Worm (Caenorhabditis elegans) whole organism, young adult: ENCODE results near the gene spp-14.
A peak's percentile ranks its signal among the peaks of the same experiment; 100 is the strongest.

Experiments used
- B0019.2 ChIP-seq: fragments of 200-800 bp; sonication (Bioruptor generic); conservative IDR thresholded peaks from 2 replicates; pipeline ENCODE4 v1.3.6; 2022; ENCODE audit warnings: missing genetic modification reagents, missing genetic modification characterization, missing compliant biosample characterization
- B0261.1 ChIP-seq: sonication (generic microtip); optimal IDR thresholded peaks from 2 replicates; lab custom pipeline; 2016; ENCODE audit warnings: mild to moderate bottlenecking, missing genetic modification characterization, moderate library complexity, missing compliant biosample characterization
- C06A6.2 ChIP-seq: fragments of 200-800 bp; sonication (Bioruptor generic); conservative IDR thresholded peaks from 2 replicates; pipeline ENCODE4 v1.3.6; 2022; ENCODE audit warnings: missing genetic modification characterization, missing compliant biosample characterization
- F22D6.2 ChIP-seq: sonication (generic microtip); optimal IDR thresholded peaks from 2 replicates; lab custom pipeline; 2016; ENCODE audit warnings: mild to moderate bottlenecking, missing genetic modification characterization, missing compliant biosample characterization
- F37B4.10 ChIP-seq: fragments of 200-800 bp; sonication (Bioruptor generic); IDR thresholded peaks from 2 replicates; pipeline ENCODE4 v1.3.6; 2022; ENCODE audit warnings: missing genetic modification characterization, missing compliant biosample characterization
- F52B5.7 ChIP-seq: sonication (generic microtip); optimal IDR thresholded peaks from 2 replicates; lab custom pipeline; 2016; ENCODE audit warnings: mild to moderate bottlenecking, missing genetic modification characterization, missing compliant biosample characterization
- K11D2.4 ChIP-seq: fragments of 200-800 bp; sonication (Bioruptor generic); IDR thresholded peaks from 2 replicates; pipeline ENCODE4 v1.3.6; 2022; ENCODE audit warnings: missing genetic modification reagents, missing genetic modification characterization, missing compliant biosample characterization
- T26A5.8 ChIP-seq: sonication (generic microtip); optimal IDR thresholded peaks from 2 replicates; lab custom pipeline; 2016; ENCODE audit warnings: missing genetic modification characterization, missing compliant biosample characterization
- Y53F4B.3 ChIP-seq: fragments of 200-800 bp; sonication (Bioruptor generic); IDR thresholded peaks from 2 replicates; pipeline ENCODE4 v1.3.6; 2022; ENCODE audit warnings: missing genetic modification reagents, missing genetic modification characterization, missing compliant biosample characterization
- Y53G8AR.9 ChIP-seq: fragments of 200-800 bp; sonication (Bioruptor generic); conservative IDR thresholded peaks from 2 replicates; pipeline ENCODE4 v1.3.6; 2022; ENCODE audit warnings: missing genetic modification reagents, missing genetic modification characterization, missing compliant biosample characterization
- akir-1 ChIP-seq: fragments of 200-800 bp; sonication (Bioruptor generic); optimal IDR thresholded peaks from 2 replicates; lab custom pipeline; 2018; ENCODE audit warnings: mild to moderate bottlenecking, missing genetic modification characterization, moderate library complexity, missing compliant biosample characterization
- ama-1 ChIP-seq, 3 experiments: fragments of 150-350 bp in 1 of 3; sonication (generic microtip) in 2 of 3; optimal IDR thresholded peaks; 2 replicates each; lab custom pipeline; 2014 to 2018; ENCODE audit warnings: missing biosample characterization in 2 of 3, missing genetic modification characterization in 2 of 3, missing genetic modification reagents in 2 of 3
- cebp-1 ChIP-seq, 2 experiments: fragments of 200-800 bp in 1 of 2; sonication (Bioruptor generic) in 1 of 2; sonication (generic microtip) in 1 of 2; IDR thresholded peaks in 1 of 2; optimal IDR thresholded peaks in 1 of 2; 2 replicates each; pipeline versions ENCODE4 v1.3.6 to Lab custom; 2017 to 2022; ENCODE audit warnings: missing compliant biosample characterization in 2 of 2, missing genetic modification characterization in 2 of 2, mild to moderate bottlenecking in 1 of 2, missing genetic modification reagents in 1 of 2, moderate library complexity in 1 of 2
- ceh-27 ChIP-seq: fragments of 200-800 bp; sonication (Bioruptor generic); optimal IDR thresholded peaks from 2 replicates; lab custom pipeline; 2018; ENCODE audit warnings: mild to moderate bottlenecking, missing genetic modification characterization, moderate library complexity, missing compliant biosample characterization
- dpff-1 ChIP-seq: sonication (generic microtip); optimal IDR thresholded peaks from 2 replicates; lab custom pipeline; 2017; ENCODE audit warnings: mild to moderate bottlenecking, missing genetic modification characterization, missing compliant biosample characterization
- dpl-1 ChIP-seq: fragments of 150-350 bp; optimal IDR thresholded peaks from 2 replicates; lab custom pipeline; 2014; ENCODE audit warnings: missing biosample characterization, missing genetic modification reagents, missing genetic modification characterization
- efl-1 ChIP-seq: fragments of 150-350 bp; optimal IDR thresholded peaks from 2 replicates; lab custom pipeline; 2014; ENCODE audit warnings: missing biosample characterization, missing genetic modification reagents, missing genetic modification characterization
- egrh-3 ChIP-seq: fragments of 200-800 bp; sonication (Bioruptor generic); IDR thresholded peaks from 2 replicates; pipeline ENCODE4 v1.3.6; 2022; ENCODE audit warnings: missing genetic modification reagents, missing genetic modification characterization, missing compliant biosample characterization
- ekl-4 ChIP-seq: fragments of 200-800 bp; sonication (Bioruptor generic); IDR thresholded peaks from 2 replicates; pipeline ENCODE4 v1.3.6; 2022; ENCODE audit warnings: missing genetic modification reagents, missing genetic modification characterization, missing compliant biosample characterization
- hlh-12 ChIP-seq: sonication (generic microtip); optimal IDR thresholded peaks from 2 replicates; lab custom pipeline; 2016; ENCODE audit warnings: missing genetic modification characterization, missing compliant biosample characterization
- hlh-26 ChIP-seq: fragments of 200-800 bp; sonication (Bioruptor generic); conservative IDR thresholded peaks from 2 replicates; pipeline ENCODE4 v1.3.6; 2022; ENCODE audit warnings: missing genetic modification reagents, missing genetic modification characterization, missing compliant biosample characterization
- hmg-20 ChIP-seq: fragments of 200-800 bp; sonication (Bioruptor generic); IDR thresholded peaks from 2 replicates; pipeline ENCODE4 v1.3.6; 2022; ENCODE audit warnings: missing genetic modification reagents, missing genetic modification characterization, missing compliant biosample characterization
- lag-1 ChIP-seq: fragments of 200-800 bp; sonication (Bioruptor generic); IDR thresholded peaks from 2 replicates; pipeline ENCODE4 v1.3.6; 2022; ENCODE audit warnings: missing genetic modification reagents, missing genetic modification characterization, missing compliant biosample characterization
- lin-35 ChIP-seq, 3 experiments: fragments of 150-350 bp in 2 of 3; sonication (generic microtip) in 1 of 3; optimal IDR thresholded peaks; 2 replicates each; lab custom pipeline; 2014 to 2018; ENCODE audit warnings: missing biosample characterization in 3 of 3, missing genetic modification characterization in 3 of 3, missing genetic modification reagents in 3 of 3
- mel-28 ChIP-seq: sonication (generic microtip); optimal IDR thresholded peaks from 2 replicates; lab custom pipeline; 2016; ENCODE audit warnings: borderline replicate concordance, mild to moderate bottlenecking, missing genetic modification characterization, missing compliant biosample characterization
- mes-4 ChIP-seq: sonication (generic microtip); optimal IDR thresholded peaks from 2 replicates; lab custom pipeline; 2016; ENCODE audit warnings: missing genotype, missing genetic modification characterization, missing compliant biosample characterization
- mxl-1 ChIP-seq: sonication (generic microtip); optimal IDR thresholded peaks from 2 replicates; lab custom pipeline; 2016; ENCODE audit warnings: missing genetic modification characterization, missing compliant biosample characterization
- nfya-1 ChIP-seq: sonication (generic microtip); optimal IDR thresholded peaks from 2 replicates; lab custom pipeline; 2017; ENCODE audit warnings: antibody characterized with exemption, missing compliant biosample characterization, missing genetic modification characterization, borderline replicate concordance; ENCODE audit not compliant: insufficient read depth
- nhr-120 ChIP-seq: fragments of 200-800 bp; sonication (Bioruptor generic); IDR thresholded peaks from 2 replicates; pipeline ENCODE4 v1.3.6; 2022; ENCODE audit warnings: missing genetic modification characterization, missing compliant biosample characterization
- rec-8 ChIP-seq, 2 experiments: sonication (generic microtip); optimal IDR thresholded peaks; 2 replicates each; lab custom pipeline; 2016; ENCODE audit warnings: mild to moderate bottlenecking in 2 of 2, missing genetic modification characterization in 2 of 2, missing genetic modification reagents in 2 of 2, missing genotype in 2 of 2, missing biosample characterization in 1 of 2, missing compliant biosample characterization in 1 of 2, moderate library complexity in 1 of 2
- sdz-38 ChIP-seq: sonication (generic microtip); optimal IDR thresholded peaks from 2 replicates; lab custom pipeline; 2016; ENCODE audit warnings: missing genotype, missing genetic modification characterization, missing compliant biosample characterization
- unc-62 ChIP-seq: fragments of 150-350 bp; optimal IDR thresholded peaks from 2 replicates; lab custom pipeline; 2014; ENCODE audit warnings: missing biosample characterization, missing genetic modification reagents, missing genetic modification characterization
- xnd-1 ChIP-seq: sonication (generic microtip); optimal IDR thresholded peaks from 2 replicates; lab custom pipeline; 2016; ENCODE audit warnings: missing genotype, missing genetic modification reagents, missing genetic modification characterization, missing compliant biosample characterization
- ztf-18 ChIP-seq: sonication (generic microtip); optimal IDR thresholded peaks from 2 replicates; lab custom pipeline; 2016; ENCODE audit warnings: missing genotype, mild to moderate bottlenecking, missing genetic modification characterization, missing compliant biosample characterization
- ztf-22 ChIP-seq: fragments of 200-800 bp; sonication (Bioruptor generic); optimal IDR thresholded peaks from 2 replicates; lab custom pipeline; 2018; ENCODE audit warnings: mild to moderate bottlenecking, missing genetic modification characterization, moderate library complexity, missing compliant biosample characterization
- ztf-28 ChIP-seq: fragments of 200-800 bp; sonication (Bioruptor generic); IDR thresholded peaks from 2 replicates; pipeline ENCODE4 v1.3.6; 2022; ENCODE audit warnings: missing genetic modification reagents, missing genetic modification characterization, missing compliant biosample characterization
- ztf-3 ChIP-seq: fragments of 200-800 bp; sonication (Bioruptor generic); optimal IDR thresholded peaks from 2 replicates; lab custom pipeline; 2018; ENCODE audit warnings: mild to moderate bottlenecking, missing genetic modification characterization, missing compliant biosample characterization

The spp-14 gene

DNA sequence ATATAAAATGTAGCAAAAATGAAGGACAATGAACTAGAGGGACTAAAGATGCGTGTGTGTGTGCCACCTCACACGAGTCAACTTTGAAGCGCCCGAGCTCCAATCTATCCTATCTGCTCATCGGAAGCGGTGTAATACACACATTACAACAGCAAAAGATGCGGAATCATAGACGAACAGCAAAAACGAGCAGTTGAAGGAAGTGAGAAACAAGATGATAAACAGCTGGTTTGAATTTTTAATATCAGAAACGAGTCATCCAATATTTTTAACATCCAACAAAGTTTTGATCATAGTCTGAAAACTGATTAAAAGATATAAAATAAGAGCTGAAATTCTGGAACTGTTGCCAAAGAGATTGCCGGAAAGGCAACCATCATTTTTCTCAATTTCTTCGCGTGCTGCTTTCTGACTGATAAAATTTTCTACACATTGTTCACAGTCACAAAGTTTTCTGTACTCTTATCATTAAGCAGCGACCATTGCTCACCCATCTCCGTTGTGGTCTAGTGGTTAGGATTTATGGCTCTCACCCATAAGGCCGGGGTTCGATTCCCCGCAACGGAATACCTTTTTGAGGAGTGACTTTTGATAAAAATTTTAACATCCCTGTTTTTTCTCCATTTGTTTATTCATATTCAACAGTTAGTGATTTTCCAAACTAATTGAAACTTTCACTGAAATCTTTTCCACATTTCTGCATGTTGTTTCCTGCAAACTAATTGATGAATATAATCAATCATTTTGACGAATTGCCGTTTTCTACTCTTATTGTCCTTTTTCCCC lies 45.0 kb upstream of the spp-14 start, which contains the start of gene stn-2 (continued):
- TF ChIP-seq ama-1 (optimal IDR thresholded peaks at IDR 0.05; lab: Kevin White, UChicago): no peak
- no peak for TF ChIP-seq ama-1 (GFP tag; optimal IDR thresholded peaks at IDR 0.05; lab: Kevin White, UChicago)
- no peak for TF ChIP-seq C06A6.2
- TF ChIP-seq mes-4 (tag; lab: Kevin White, UChicago): peak; percentile 16

DNA sequence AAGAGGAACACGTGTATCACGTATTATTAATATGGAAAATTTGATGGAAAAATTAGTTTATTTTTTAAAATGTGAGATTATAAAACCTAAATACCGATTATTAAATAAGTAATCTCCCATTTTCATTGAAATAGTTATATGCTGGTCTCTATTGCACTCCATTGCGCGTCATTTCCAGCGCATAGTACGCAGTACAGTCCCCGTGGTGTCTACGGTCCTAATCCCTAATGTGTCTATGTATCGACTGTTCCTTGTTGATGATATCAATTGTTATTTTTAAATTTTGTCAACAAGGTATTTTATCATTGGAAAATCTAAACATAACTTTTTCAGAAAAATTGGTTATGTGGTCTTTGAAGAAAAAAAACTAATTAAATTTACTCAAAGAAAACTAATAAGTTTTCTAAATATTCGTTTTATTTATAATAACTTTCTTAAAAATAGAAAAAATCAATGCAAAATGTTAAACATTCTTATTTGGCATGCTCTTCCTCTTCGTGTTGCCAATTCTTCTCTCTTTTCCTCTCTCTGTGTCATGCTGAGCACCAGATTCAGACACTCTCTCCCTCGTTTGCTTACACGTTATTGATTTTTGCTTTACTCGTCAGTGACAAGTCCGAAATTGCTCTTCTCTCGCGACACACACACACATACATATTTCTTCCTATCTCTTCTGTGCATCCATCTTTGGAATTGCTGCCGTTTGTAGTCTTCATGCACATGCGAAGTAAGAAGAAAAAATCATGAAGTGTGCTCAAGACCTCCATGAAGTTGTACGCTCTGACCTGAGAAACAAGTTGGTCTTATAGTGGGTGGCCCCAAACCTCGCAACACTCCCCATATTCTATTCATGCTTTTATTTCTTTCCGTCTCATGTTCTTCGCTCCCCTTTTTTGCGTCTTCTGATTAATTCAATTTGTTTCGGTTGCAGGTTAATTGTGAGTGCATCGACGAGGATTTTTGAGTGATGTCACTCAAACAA lies 43.5 kb upstream of the spp-14 start, which contains the start of gene unc-18:
TSS of gene unc-18 (plus strand) at position 932 of the 982 bp plus-strand sequence.
- TF ChIP-seq ama-1 (optimal IDR thresholded peaks at IDR 0.05; lab: Kevin White, UChicago) (no peak), ama-1 (GFP tag; optimal IDR thresholded peaks at IDR 0.05; lab: Kevin White, UChicago) (no peak), lin-35 (GFP tag; optimal IDR thresholded peaks at IDR 0.05; lab: Kevin White, UChicago) (peak in 1 of 3 experiments; percentile 25)
- TF ChIP-seq, all 124 proteins: peak for 1

DNA sequence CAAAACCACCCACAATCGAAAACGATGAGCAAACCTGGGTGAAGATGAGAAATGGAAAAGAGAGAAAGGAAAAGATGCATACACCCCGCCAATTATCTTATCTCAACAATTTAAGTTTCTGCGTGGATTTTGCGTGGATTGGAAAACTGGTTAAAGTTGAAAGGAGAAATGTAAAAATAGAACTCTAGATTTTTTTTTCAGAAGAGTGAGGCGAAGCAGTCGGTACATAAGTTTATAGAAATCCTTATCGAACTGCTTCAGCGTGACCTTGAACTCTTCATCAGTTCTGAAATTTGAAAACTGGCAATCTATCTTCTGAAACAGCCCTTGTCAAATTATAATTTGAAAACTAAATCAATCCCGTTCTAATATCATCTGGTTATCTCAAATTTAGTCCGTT lies 36.7 kb upstream of the spp-14 start, which contains the start of gene clik-2:
TSS of gene clik-2 (minus strand) at position 101 of the 400 bp plus-strand sequence.
- TF ChIP-seq nhr-120 (GFP tag; lab: Robert Waterston, UW) (no peak), nfya-1 (tag; lab: Kevin White, UChicago) (no peak), F37B4.10 (no peak), unc-62 (GFP tag; lab: Kevin White, UChicago) (no peak), mel-28 (tag; lab: Kevin White, UChicago) (no peak), ztf-3 (GFP tag; lab: Kevin White, UChicago) (no peak), F22D6.2 (no peak), hmg-20 (GFP tag; lab: Robert Waterston, UW) (no peak), F52B5.7 (tag; lab: Kevin White, UChicago) (no peak), Y53F4B.3 (GFP tag; lab: Robert Waterston, UW) (no peak), K11D2.4 (GFP tag; lab: Robert Waterston, UW) (no peak), mxl-1 (tag; lab: Kevin White, UChicago) (no peak), ceh-27 (GFP tag; lab: Kevin White, UChicago) (no peak), efl-1 (GFP tag; lab: Kevin White, UChicago) (no peak), cebp-1 (GFP tag; IDR thresholded peaks at IDR 0.05; lab: Robert Waterston, UW) (no peak), cebp-1 (tag; optimal IDR thresholded peaks at IDR 0.05; lab: Kevin White, UChicago) (no peak), ztf-22 (GFP tag; lab: Kevin White, UChicago) (no peak), ekl-4 (GFP tag; lab: Robert Waterston, UW) (no peak), lag-1 (GFP tag; lab: Robert Waterston, UW) (no peak)
- TF ChIP-seq, all 124 proteins: peak for 0

DNA sequence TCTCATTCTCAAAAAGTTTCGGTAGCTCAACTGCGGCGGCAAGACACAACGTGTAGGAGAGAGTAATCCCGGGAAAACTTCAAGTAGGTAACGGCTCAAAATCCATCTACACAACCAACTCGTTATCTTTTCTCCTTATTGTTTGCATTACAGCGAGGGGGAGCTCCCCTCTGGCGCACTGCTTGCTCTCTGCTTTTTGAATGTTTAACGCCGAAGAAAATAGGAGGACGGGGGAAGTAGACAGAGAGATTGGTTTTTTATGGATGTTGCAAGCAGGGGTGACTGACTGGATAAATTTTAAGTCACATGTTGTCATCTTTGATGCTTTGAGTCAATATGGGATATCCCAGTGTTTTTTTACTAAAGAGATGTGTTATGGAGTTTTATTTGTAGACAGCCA lies 36.2 kb upstream of the spp-14 start:
- TF ChIP-seq F37B4.10 (no peak), ztf-28 (GFP tag; lab: Robert Waterston, UW) (no peak), dpl-1 (no peak), ztf-18 (tag; lab: Kevin White, UChicago) (no peak), Y53G8AR.9 (no peak), hlh-12 (no peak), rec-8 (tag; optimal IDR thresholded peaks at IDR 0.05; lab: Kevin White, UChicago) (no peak), xnd-1 (tag; lab: Kevin White, UChicago) (no peak), akir-1 (GFP tag; lab: Kevin White, UChicago) (no peak), hlh-26 (GFP tag; lab: Robert Waterston, UW) (no peak), dpff-1 (tag; lab: Kevin White, UChicago) (no peak), egrh-3 (GFP tag; lab: Robert Waterston, UW) (no peak), sdz-38 (tag; lab: Kevin White, UChicago) (no peak), ceh-27 (GFP tag; lab: Kevin White, UChicago) (no peak), B0261.1 (tag; lab: Kevin White, UChicago) (no peak), B0019.2 (GFP tag; lab: Robert Waterston, UW) (no peak), F52B5.7 (tag; lab: Kevin White, UChicago) (no peak), nhr-120 (GFP tag; lab: Robert Waterston, UW) (no peak), T26A5.8 (tag; lab: Kevin White, UChicago) (no peak), ekl-4 (GFP tag; lab: Robert Waterston, UW) (no peak)
